Fruit fly (Drosophila melanogaster) whole organism, prepupa: Measurements from ENCODE around the gene Psn.

Experiments
- CG11762 ChIP-seq: fragments of 200-800 bp; sonication (Bioruptor generic); optimal IDR thresholded peaks from 3 replicates; lab custom pipeline; 2016; ENCODE audit warnings: missing biosample characterization, missing genetic modification characterization; ENCODE audit not compliant: insufficient read depth
- CG15336 ChIP-seq: fragments of 200-800 bp; sonication (Bioruptor generic); IDR thresholded peaks from 2 replicates; pipeline ENCODE4 v1.3.6; 2022; ENCODE audit warnings: missing biosample characterization, missing genetic modification characterization
- CG16779 ChIP-seq: fragments of 200-800 bp; sonication (Bioruptor generic); optimal IDR thresholded peaks from 3 replicates; lab custom pipeline; 2017; ENCODE audit warnings: missing biosample characterization, mild to moderate bottlenecking, missing genetic modification characterization
- CG6854 ChIP-seq: fragments of 200-800 bp; sonication (Bioruptor generic); optimal IDR thresholded peaks from 2 replicates; lab custom pipeline; 2017; ENCODE audit warnings: missing biosample characterization, mild to moderate bottlenecking, missing genetic modification characterization
- Eip75B ChIP-seq: fragments of 200-800 bp; sonication (Bioruptor generic); optimal IDR thresholded peaks from 3 replicates; lab custom pipeline; 2016; ENCODE audit warnings: missing biosample characterization, missing genetic modification characterization
- Gug ChIP-seq: fragments of 200-800 bp; sonication (Bioruptor generic); IDR thresholded peaks from 2 replicates; pipeline ENCODE4 v1.3.6; 2022; ENCODE audit warnings: missing biosample characterization, missing genetic modification characterization
- dsx ChIP-seq: fragments of 200-800 bp; optimal IDR thresholded peaks from 3 replicates; lab custom pipeline; 2019; ENCODE audit warnings: missing biosample characterization, mild to moderate bottlenecking, missing genetic modification characterization, moderate library complexity; ENCODE audit not compliant: poor library complexity, severe bottlenecking
- lz ChIP-seq: fragments of 200-800 bp; sonication (Bioruptor generic); optimal IDR thresholded peaks from 3 replicates; lab custom pipeline; 2016; ENCODE audit warnings: missing biosample characterization, missing genetic modification characterization
- net ChIP-seq: fragments of 200-800 bp; sonication (Bioruptor generic); optimal IDR thresholded peaks from 3 replicates; lab custom pipeline; 2016; ENCODE audit warnings: missing biosample characterization, missing genetic modification characterization
- topi ChIP-seq: fragments of 200-800 bp; sonication (Bioruptor generic); optimal IDR thresholded peaks from 3 replicates; lab custom pipeline; 2016; ENCODE audit warnings: missing biosample characterization, missing genetic modification characterization

- TF ChIP-seq CG15336 (GFP tag; lab: Robert Waterston, UW) = no peak
- no peak for TF ChIP-seq dsx (GFP tag; lab: Kevin White, UChicago)
- TF ChIP-seq CG6854 (GFP tag; lab: Kevin White, UChicago) = no peak
- no peak for TF ChIP-seq Eip75B (GFP tag; lab: Kevin White, UChicago)
- TF ChIP-seq net = no peak
- no peak for TF ChIP-seq lz (GFP tag; lab: Kevin White, UChicago)
- TF ChIP-seq topi = no peak
- no peak for TF ChIP-seq CG11762 (GFP tag; lab: Kevin White, UChicago)
- TF ChIP-seq Gug (GFP tag; lab: Robert Waterston, UW) = no peak
- TF ChIP-seq CG16779 (tag; lab: Kevin White, UChicago) = no peak
These were observed 33.7 kb downstream of the Psn start, which contains the start of gene CG42764 for dm6 chr3L:20465941-20466340.
